Worm (Caenorhabditis elegans) whole organism, young adult: ENCODE data around the gene pxmp-4.
A peak's percentile ranks its signal among the peaks of the same experiment; 100 is the strongest.

Experiments used
- F22D6.2 ChIP-seq: sonication (generic microtip); optimal IDR thresholded peaks from 2 replicates; lab custom pipeline; 2016; ENCODE audit warnings: mild to moderate bottlenecking, missing genetic modification characterization, missing compliant biosample characterization
- K11D2.4 ChIP-seq: fragments of 200-800 bp; sonication (Bioruptor generic); IDR thresholded peaks from 2 replicates; pipeline ENCODE4 v1.3.6; 2022; ENCODE audit warnings: missing genetic modification reagents, missing genetic modification characterization, missing compliant biosample characterization
- T26A5.8 ChIP-seq: sonication (generic microtip); optimal IDR thresholded peaks from 2 replicates; lab custom pipeline; 2016; ENCODE audit warnings: missing genetic modification characterization, missing compliant biosample characterization
- Y53F4B.3 ChIP-seq: fragments of 200-800 bp; sonication (Bioruptor generic); IDR thresholded peaks from 2 replicates; pipeline ENCODE4 v1.3.6; 2022; ENCODE audit warnings: missing genetic modification reagents, missing genetic modification characterization, missing compliant biosample characterization
- Y67H2A.10 ChIP-seq: fragments of 200-800 bp; sonication (Bioruptor generic); conservative IDR thresholded peaks from 2 replicates; pipeline ENCODE4 v1.3.6; 2022; ENCODE audit warnings: missing genetic modification reagents, missing genetic modification characterization, missing compliant biosample characterization
- athp-1 ChIP-seq: sonication (generic microtip); optimal IDR thresholded peaks from 2 replicates; lab custom pipeline; 2017; ENCODE audit warnings: mild to moderate bottlenecking, missing genetic modification characterization, missing compliant biosample characterization
- attf-6 ChIP-seq: fragments of 200-800 bp; sonication (Bioruptor generic); IDR thresholded peaks from 2 replicates; pipeline ENCODE4 v1.3.6; 2022; ENCODE audit warnings: missing genetic modification reagents, missing genetic modification characterization, missing compliant biosample characterization
- egl-18 ChIP-seq: fragments of 200-800 bp; sonication (Bioruptor generic); IDR thresholded peaks from 2 replicates; pipeline ENCODE4 v1.3.6; 2022; ENCODE audit warnings: missing genetic modification reagents, missing genetic modification characterization, missing compliant biosample characterization
- hrde-1 ChIP-seq: sonication (generic microtip); optimal IDR thresholded peaks from 2 replicates; lab custom pipeline; 2016; ENCODE audit warnings: missing genetic modification characterization, mild to moderate bottlenecking, missing compliant biosample characterization, moderate library complexity, missing genotype, missing genetic modification reagents, borderline replicate concordance
- hsf-1 ChIP-seq: fragments of 200-800 bp; sonication (Bioruptor generic); IDR thresholded peaks from 2 replicates; pipeline ENCODE4 v1.3.6; 2022; ENCODE audit warnings: missing genetic modification reagents, missing genetic modification characterization, missing compliant biosample characterization
- lin-35 ChIP-seq, 3 experiments: fragments of 150-350 bp in 2 of 3; sonication (generic microtip) in 1 of 3; optimal IDR thresholded peaks; 2 replicates each; lab custom pipeline; 2014 to 2018; ENCODE audit warnings: missing biosample characterization in 3 of 3, missing genetic modification characterization in 3 of 3, missing genetic modification reagents in 3 of 3
- lsy-27 ChIP-seq: sonication (generic microtip); optimal IDR thresholded peaks from 2 replicates; lab custom pipeline; 2017; ENCODE audit warnings: missing genetic modification characterization, mild to moderate bottlenecking, missing compliant biosample characterization, antibody characterized with exemption, missing genotype, borderline replicate concordance; ENCODE audit not compliant: insufficient read depth
- madf-10 ChIP-seq: sonication (generic microtip); optimal IDR thresholded peaks from 2 replicates; lab custom pipeline; 2016; ENCODE audit warnings: mild to moderate bottlenecking, missing genetic modification characterization, missing compliant biosample characterization
- madf-3 ChIP-seq: fragments of 200-800 bp; sonication (Bioruptor generic); IDR thresholded peaks from 2 replicates; pipeline ENCODE4 v1.3.6; 2022; ENCODE audit warnings: missing genetic modification reagents, missing genetic modification characterization, missing compliant biosample characterization
- madf-8 ChIP-seq: fragments of 200-800 bp; sonication (Bioruptor generic); conservative IDR thresholded peaks from 2 replicates; pipeline ENCODE4 v1.3.6; 2022; ENCODE audit warnings: missing genetic modification reagents, missing genetic modification characterization, missing compliant biosample characterization
- mes-4 ChIP-seq: sonication (generic microtip); optimal IDR thresholded peaks from 2 replicates; lab custom pipeline; 2016; ENCODE audit warnings: missing genotype, missing genetic modification characterization, missing compliant biosample characterization
- repo-1 ChIP-seq: sonication (generic microtip); optimal IDR thresholded peaks from 2 replicates; lab custom pipeline; 2017; ENCODE audit warnings: mild to moderate bottlenecking, missing genetic modification characterization, missing compliant biosample characterization
- sptf-2 ChIP-seq: fragments of 200-800 bp; sonication (Bioruptor generic); optimal IDR thresholded peaks from 2 replicates; lab custom pipeline; 2018; ENCODE audit warnings: mild to moderate bottlenecking, missing genetic modification characterization, missing compliant biosample characterization
- tbx-9 ChIP-seq: sonication (generic microtip); optimal IDR thresholded peaks from 2 replicates; lab custom pipeline; 2016; ENCODE audit warnings: borderline replicate concordance, missing genetic modification characterization, inconsistent platforms, missing compliant biosample characterization
- unc-130 ChIP-seq: sonication (generic microtip); optimal IDR thresholded peaks from 2 replicates; lab custom pipeline; 2016; ENCODE audit warnings: missing genetic modification reagents, missing genetic modification characterization, missing compliant biosample characterization
- unc-62 ChIP-seq: fragments of 150-350 bp; optimal IDR thresholded peaks from 2 replicates; lab custom pipeline; 2014; ENCODE audit warnings: missing biosample characterization, missing genetic modification reagents, missing genetic modification characterization
- zfh-2 ChIP-seq: fragments of 200-800 bp; sonication (Bioruptor generic); conservative IDR thresholded peaks from 2 replicates; pipeline ENCODE4 v1.3.6; 2022; ENCODE audit warnings: missing genetic modification reagents, missing genetic modification characterization, missing compliant biosample characterization
- zim-3 ChIP-seq: sonication (generic microtip); optimal IDR thresholded peaks from 2 replicates; lab custom pipeline; 2017; ENCODE audit warnings: mild to moderate bottlenecking, missing genetic modification characterization, moderate library complexity, missing compliant biosample characterization
- ztf-18 ChIP-seq: sonication (generic microtip); optimal IDR thresholded peaks from 2 replicates; lab custom pipeline; 2016; ENCODE audit warnings: missing genotype, mild to moderate bottlenecking, missing genetic modification characterization, missing compliant biosample characterization
- ztf-26 ChIP-seq: sonication (generic microtip); optimal IDR thresholded peaks from 2 replicates; lab custom pipeline; 2017; ENCODE audit warnings: missing genetic modification characterization, missing compliant biosample characterization
- ztf-6 ChIP-seq: fragments of 200-800 bp; sonication (Bioruptor generic); IDR thresholded peaks from 2 replicates; pipeline ENCODE4 v1.3.6; 2022; ENCODE audit warnings: missing genetic modification reagents, missing genetic modification characterization, missing compliant biosample characterization

pxmp-4 gene

DNA sequence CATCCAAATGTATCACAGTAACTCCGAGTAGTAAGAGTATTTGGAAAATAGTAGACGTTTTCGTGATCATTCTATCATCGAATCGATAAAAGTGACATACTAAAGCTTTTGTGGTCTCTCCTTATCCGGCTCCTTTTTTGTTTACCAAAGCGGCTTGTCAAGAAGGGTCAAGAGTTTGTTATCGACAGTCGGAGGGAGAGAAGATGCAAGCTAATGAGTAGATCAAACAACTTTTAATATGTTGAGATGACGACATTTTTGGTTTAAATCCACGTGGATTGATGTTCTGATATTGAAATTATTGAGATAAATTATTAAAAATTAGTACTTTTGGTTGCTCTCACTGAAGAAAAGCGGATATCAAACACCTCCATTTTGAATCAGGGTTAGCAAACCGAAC, 45.6 kb downstream of the pxmp-4 start, which contains the start of gene T21D12.7:
Gene T21D12.7 (minus strand): TSS at position 101 of the 400 bp plus-strand sequence.
- TF ChIP-seq Y53F4B.3 (GFP tag; lab: Robert Waterston, UW): no peak
- TF ChIP-seq lin-35 (GFP tag; optimal IDR thresholded peaks at IDR 0.05; lab: Kevin White, UChicago): peak in 1 of 3 experiments; percentile 36
- no peak for TF ChIP-seq sptf-2
- no peak for TF ChIP-seq F22D6.2 (tag; lab: Kevin White, UChicago)
- no peak for TF ChIP-seq hsf-1 (GFP tag; lab: Robert Waterston, UW)
- no peak for TF ChIP-seq unc-62
- no peak for TF ChIP-seq attf-6 (GFP tag; lab: Robert Waterston, UW)
- no peak for TF ChIP-seq tbx-9
- TF ChIP-seq, all 124 proteins: peak for 1

DNA sequence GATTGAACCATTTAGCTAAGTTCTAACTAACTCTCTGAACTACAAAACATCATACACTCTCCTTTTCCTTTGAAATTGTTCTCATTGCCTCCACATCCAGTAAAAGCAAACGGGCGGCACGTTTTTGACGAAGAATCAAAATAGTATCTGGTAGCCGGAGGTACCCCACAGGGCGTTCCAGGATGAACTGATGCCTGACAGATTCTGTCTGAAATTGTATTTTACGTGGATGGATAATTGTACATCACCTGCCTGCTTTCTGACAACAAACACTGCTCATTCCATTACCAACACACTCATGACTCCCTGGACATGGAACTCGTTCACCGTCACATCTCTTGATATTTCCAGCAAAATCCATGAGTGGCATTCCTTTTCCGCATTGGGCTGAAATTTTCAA, 46.6 kb downstream of the pxmp-4 start:
- TF ChIP-seq madf-10 (no peak), lsy-27 (no peak), K11D2.4 (GFP tag; lab: Robert Waterston, UW) (no peak), mes-4 (tag; lab: Kevin White, UChicago) (no peak), madf-3 (no peak), T26A5.8 (tag; lab: Kevin White, UChicago) (no peak), Y67H2A.10 (no peak), zim-3 (tag; lab: Kevin White, UChicago) (no peak), F22D6.2 (tag; lab: Kevin White, UChicago) (no peak), ztf-26 (no peak), madf-8 (GFP tag; lab: Robert Waterston, UW) (no peak), athp-1 (tag; lab: Kevin White, UChicago) (no peak), egl-18 (GFP tag; lab: Robert Waterston, UW) (no peak), hrde-1 (tag; lab: Kevin White, UChicago) (no peak), repo-1 (tag; lab: Kevin White, UChicago) (no peak)

DNA sequence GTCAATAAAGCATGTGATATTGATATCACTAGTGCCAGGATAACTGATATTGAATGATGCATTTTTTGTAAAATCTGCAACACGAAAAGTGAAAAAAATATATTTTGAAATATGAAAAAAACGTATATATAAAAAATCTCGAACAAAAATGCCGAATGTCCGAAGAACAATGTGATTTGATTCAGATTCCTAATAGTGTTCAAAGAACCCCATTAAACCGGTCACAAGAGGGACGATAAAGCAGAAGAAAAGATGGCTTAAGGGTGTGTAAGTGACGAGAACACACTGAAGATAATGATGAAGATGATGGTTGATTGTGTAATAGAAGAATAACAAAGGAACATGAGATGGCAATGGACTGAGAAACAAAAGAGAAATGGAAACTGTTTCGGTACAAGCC, 49.0 kb downstream of the pxmp-4 start, which contains the start of gene T21D12.14:
Gene T21D12.14 (minus strand): TSS at position 101 of the 400 bp plus-strand sequence.
- no peak for TF ChIP-seq ztf-6 (GFP tag; lab: Robert Waterston, UW)
- no peak for TF ChIP-seq unc-130 (GFP tag; lab: Kevin White, UChicago)
- TF ChIP-seq zfh-2 (GFP tag; lab: Robert Waterston, UW): no peak
- TF ChIP-seq ztf-18 (tag; lab: Kevin White, UChicago): no peak
